Worm (Caenorhabditis elegans) whole organism, L3 larva: ENCODE measurements around the gene M05D6.3.

Source experiments
- ZK546.5 ChIP-seq: sonication (generic microtip); optimal IDR thresholded peaks from 2 replicates; lab custom pipeline; 2017; ENCODE audit warnings: missing biosample characterization, missing genetic modification characterization
- aly-2 ChIP-seq: fragments of 150-350 bp; optimal IDR thresholded peaks from 2 replicates; lab custom pipeline; 2014; ENCODE audit warnings: missing biosample characterization, missing genetic modification characterization
- ama-1 ChIP-seq: fragments of 150-350 bp; optimal IDR thresholded peaks from 2 replicates; lab custom pipeline; 2018
- ceh-16 ChIP-seq: sonication (generic microtip); optimal IDR thresholded peaks from 2 replicates; lab custom pipeline; 2017; ENCODE audit warnings: missing biosample characterization, missing genetic modification characterization
- ceh-28 ChIP-seq: fragments of 150-350 bp; optimal IDR thresholded peaks from 2 replicates; lab custom pipeline; 2014; ENCODE audit warnings: missing biosample characterization, missing genetic modification reagents, missing genetic modification characterization
- ceh-82 ChIP-seq: fragments of 150-350 bp; optimal IDR thresholded peaks from 2 replicates; lab custom pipeline; 2014; ENCODE audit warnings: missing biosample characterization, missing genetic modification characterization
- ceh-9 ChIP-seq: sonication (generic microtip); optimal IDR thresholded peaks from 2 replicates; lab custom pipeline; 2018; ENCODE audit warnings: missing biosample characterization, missing genetic modification characterization
- daf-12 ChIP-seq: fragments of 150-350 bp; optimal IDR thresholded peaks from 2 replicates; lab custom pipeline; 2014; ENCODE audit warnings: missing biosample characterization, missing genetic modification reagents, missing genetic modification characterization
- egl-27 ChIP-seq: sonication (generic microtip); optimal IDR thresholded peaks from 4 replicates; lab custom pipeline; 2017; ENCODE audit warnings: missing biosample characterization, missing genetic modification reagents, missing genetic modification characterization
- egl-5 ChIP-seq: fragments of 150-350 bp; optimal IDR thresholded peaks from 2 replicates; lab custom pipeline; 2017; ENCODE audit warnings: missing biosample characterization, missing genetic modification reagents, missing genetic modification characterization, inconsistent platforms
- elt-2 ChIP-seq: sonication (generic microtip); optimal IDR thresholded peaks from 2 replicates; lab custom pipeline; 2016; ENCODE audit warnings: missing genetic modification reagents, mild to moderate bottlenecking, missing genetic modification characterization, missing compliant biosample characterization
- elt-3 ChIP-seq, 3 experiments: fragments of 150-350 bp in 1 of 3; sonication (generic microtip) in 2 of 3; optimal IDR thresholded peaks; 2 replicates in 2 of 3; 4 replicates in 1 of 3; lab custom pipeline; 2014 to 2017; ENCODE audit warnings: missing biosample characterization in 3 of 3, missing genetic modification characterization in 3 of 3
- eor-1 ChIP-seq, 2 experiments: fragments of 150-350 bp; optimal IDR thresholded peaks; 2 replicates each; lab custom pipeline; 2014 to 2018; ENCODE audit warnings: missing biosample characterization in 2 of 2, missing genetic modification characterization in 2 of 2
- fkh-2 ChIP-seq: fragments of 150-350 bp; optimal IDR thresholded peaks from 2 replicates; lab custom pipeline; 2014; ENCODE audit warnings: missing biosample characterization, missing genetic modification reagents, missing genetic modification characterization
- hmg-11 ChIP-seq: sonication (generic microtip); optimal IDR thresholded peaks from 2 replicates; lab custom pipeline; 2016; ENCODE audit warnings: missing genetic modification characterization, missing compliant biosample characterization
- jun-1 ChIP-seq: fragments of 150-350 bp; optimal IDR thresholded peaks from 2 replicates; lab custom pipeline; 2014; ENCODE audit warnings: missing biosample characterization, missing genetic modification reagents, missing genetic modification characterization
- lin-15B ChIP-seq: fragments of 150-350 bp; optimal IDR thresholded peaks from 2 replicates; lab custom pipeline; 2014; ENCODE audit warnings: missing biosample characterization, missing genetic modification characterization
- lin-39 ChIP-seq: fragments of 150-350 bp; optimal IDR thresholded peaks from 2 replicates; lab custom pipeline; 2018; ENCODE audit warnings: missing biosample characterization, missing genetic modification reagents, missing genetic modification characterization
- lsy-12 ChIP-seq: sonication (generic microtip); optimal IDR thresholded peaks from 2 replicates; lab custom pipeline; 2016; ENCODE audit warnings: mild to moderate bottlenecking, missing genetic modification characterization, missing compliant biosample characterization
- mdl-1 ChIP-seq: fragments of 150-350 bp; optimal IDR thresholded peaks from 2 replicates; lab custom pipeline; 2014; ENCODE audit warnings: missing biosample characterization, missing genetic modification characterization
- mml-1 ChIP-seq: fragments of 150-350 bp; sonication (generic microtip); optimal IDR thresholded peaks from 3 replicates; lab custom pipeline; 2014; ENCODE audit warnings: missing biosample characterization, missing genetic modification characterization
- nfya-1 ChIP-seq: sonication (generic microtip); optimal IDR thresholded peaks from 2 replicates; lab custom pipeline; 2017; ENCODE audit warnings: missing genetic modification characterization, mild to moderate bottlenecking, missing compliant biosample characterization, antibody characterized with exemption, moderate library complexity; ENCODE audit not compliant: insufficient read depth
- nhr-11 ChIP-seq: fragments of 150-350 bp; optimal IDR thresholded peaks from 2 replicates; lab custom pipeline; 2014; ENCODE audit warnings: missing biosample characterization, missing genetic modification characterization
- nhr-23 ChIP-seq: fragments of 150-350 bp; optimal IDR thresholded peaks from 2 replicates; lab custom pipeline; 2014; ENCODE audit warnings: missing biosample characterization, missing genetic modification reagents, missing genetic modification characterization
- nhr-25 ChIP-seq: sonication (generic microtip); optimal IDR thresholded peaks from 2 replicates; lab custom pipeline; 2017; ENCODE audit warnings: missing biosample characterization, missing genetic modification characterization
- nhr-28 ChIP-seq: fragments of 150-350 bp; optimal IDR thresholded peaks from 2 replicates; lab custom pipeline; 2014; ENCODE audit warnings: missing biosample characterization, missing genetic modification characterization
- nhr-43 ChIP-seq: sonication (generic microtip); optimal IDR thresholded peaks from 2 replicates; lab custom pipeline; 2016; ENCODE audit warnings: mild to moderate bottlenecking, missing genetic modification characterization, missing compliant biosample characterization; ENCODE audit not compliant: poor library complexity, severe bottlenecking
- nhr-76 ChIP-seq: fragments of 150-350 bp; sonication (generic microtip); optimal IDR thresholded peaks from 5 replicates; lab custom pipeline; 2014; ENCODE audit warnings: missing biosample characterization, missing genetic modification characterization
- nhr-77 ChIP-seq: fragments of 150-350 bp; optimal IDR thresholded peaks from 2 replicates; lab custom pipeline; 2014; ENCODE audit warnings: missing biosample characterization, missing genetic modification characterization
- pqm-1 ChIP-seq: fragments of 150-350 bp; optimal IDR thresholded peaks from 2 replicates; lab custom pipeline; 2017; ENCODE audit warnings: missing biosample characterization, missing genetic modification characterization, inconsistent platforms
- skn-1 ChIP-seq: fragments of 150-350 bp; optimal IDR thresholded peaks from 2 replicates; lab custom pipeline; 2014; ENCODE audit warnings: missing biosample characterization, missing genetic modification characterization
- tbx-2 ChIP-seq: sonication (generic microtip); optimal IDR thresholded peaks from 2 replicates; lab custom pipeline; 2016; ENCODE audit warnings: mild to moderate bottlenecking, missing genetic modification characterization, missing compliant biosample characterization
- unc-62 ChIP-seq: fragments of 150-350 bp; sonication (generic microtip); optimal IDR thresholded peaks from 4 replicates; lab custom pipeline; 2014; ENCODE audit warnings: missing biosample characterization, missing genetic modification reagents, missing genetic modification characterization
- ztf-4 ChIP-seq: fragments of 150-350 bp; optimal IDR thresholded peaks from 2 replicates; lab custom pipeline; 2014; ENCODE audit warnings: missing biosample characterization, missing genetic modification characterization

The M05D6.3 gene

DNA sequence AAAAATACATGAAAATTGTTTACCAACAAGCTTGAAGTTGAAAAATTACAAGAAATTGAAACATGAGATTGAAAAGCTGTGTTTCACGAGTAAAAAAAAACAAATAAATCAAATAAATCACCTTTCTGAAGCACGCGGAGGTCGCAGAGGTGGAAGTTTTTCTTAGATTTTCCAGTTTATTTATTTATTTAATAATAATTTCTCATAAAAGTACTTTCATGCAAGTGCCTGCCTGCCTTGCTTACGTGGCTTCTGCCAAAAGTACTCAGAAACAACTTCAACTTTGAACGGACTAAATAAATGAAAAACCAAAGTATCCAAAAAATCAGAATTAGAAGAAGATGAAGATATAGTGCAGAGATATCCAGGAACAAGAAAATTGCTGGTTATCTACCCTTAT, 43.6 kb upstream of the M05D6.3 start, which contains the start of gene acp-2:
Gene acp-2, minus strand, starts transcription at position 101 of the 400 bp plus-strand sequence.
- TF ChIP-seq ceh-16 (tag; lab: Kevin White, UChicago) (no peak), nhr-43 (tag; lab: Kevin White, UChicago) (no peak), skn-1 (tag; lab: Kevin White, UChicago) (no peak), ceh-82 (tag; lab: Kevin White, UChicago) (no peak), unc-62 (GFP tag; lab: Kevin White, UChicago) (no peak), tbx-2 (no peak), fkh-2 (tag; lab: Kevin White, UChicago) (no peak), nhr-76 (tag; lab: Kevin White, UChicago) (no peak)

DNA sequence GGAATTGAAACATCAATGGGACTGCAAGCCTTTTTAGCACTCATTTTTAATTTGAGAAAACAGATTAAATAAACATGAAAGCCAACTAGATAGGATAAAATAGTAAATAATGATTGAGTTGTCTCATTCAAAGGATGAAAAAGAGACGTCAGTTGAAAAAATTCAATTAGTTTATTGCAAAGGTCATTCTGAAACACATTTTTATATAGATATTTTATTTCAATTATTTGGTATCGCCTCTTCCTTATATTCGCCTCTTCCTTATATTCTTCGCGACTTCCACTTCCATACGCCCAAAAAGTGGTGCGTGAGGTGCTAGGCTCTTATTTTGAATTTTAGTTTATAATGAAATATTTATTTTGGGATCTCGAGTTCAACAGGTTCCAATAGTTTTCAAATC, 40.6 kb upstream of the M05D6.3 start, which contains the start of gene acp-4:
Gene acp-4, minus strand, starts transcription at position 101 of the 400 bp plus-strand sequence.
- TF ChIP-seq pqm-1, result no peak
- TF ChIP-seq elt-2 (tag; lab: Kevin White, UChicago), result no peak
- TF ChIP-seq ztf-4, result no peak
- TF ChIP-seq nhr-76 (tag; lab: Kevin White, UChicago), result no peak
- no peak for TF ChIP-seq unc-62 (GFP tag; lab: Kevin White, UChicago)
- no peak for TF ChIP-seq jun-1
- TF ChIP-seq ama-1 (lab: Kevin White, UChicago), result no peak
- no peak for TF ChIP-seq ceh-82 (tag; lab: Kevin White, UChicago)
- TF ChIP-seq nhr-11 (tag; lab: Kevin White, UChicago), result no peak
- TF ChIP-seq lsy-12 (tag; lab: Kevin White, UChicago), result no peak
- no peak for TF ChIP-seq nhr-28
- no peak for TF ChIP-seq ceh-28 (tag; lab: Kevin White, UChicago)
- TF ChIP-seq elt-3 (tag; optimal IDR thresholded peaks at IDR 0.05; lab: Kevin White, UChicago), result no peak

DNA sequence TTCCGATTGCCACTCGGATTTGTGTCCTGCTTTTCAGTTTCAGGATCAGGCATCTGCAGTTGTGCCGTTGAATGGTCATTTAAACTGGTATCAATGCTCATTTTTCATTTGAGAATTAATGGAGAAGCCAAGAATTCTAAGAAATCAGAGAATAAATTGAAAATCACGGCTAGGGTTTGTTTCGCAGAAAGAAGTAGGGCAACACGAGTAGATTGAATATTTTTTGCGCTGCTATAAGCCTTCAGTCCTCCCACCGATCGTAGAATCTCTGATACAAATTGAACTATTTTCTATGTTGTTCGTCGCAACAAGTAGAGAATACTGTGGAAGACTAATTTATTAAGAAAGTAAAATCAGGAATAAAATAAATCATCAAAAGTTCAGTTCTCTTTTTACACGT, 38.5 kb upstream of the M05D6.3 start, which contains the start of gene acp-3:
Gene acp-3, minus strand, starts transcription at position 101 of the 400 bp plus-strand sequence.
- TF ChIP-seq mdl-1 (tag; lab: Kevin White, UChicago) (no peak), ceh-9 (no peak), aly-2 (tag; lab: Kevin White, UChicago) (no peak), elt-2 (tag; lab: Kevin White, UChicago) (no peak), lin-15B (tag; lab: Kevin White, UChicago) (no peak), egl-5 (tag; lab: Kevin White, UChicago) (no peak), mml-1 (no peak), egl-27 (no peak), ZK546.5 (no peak), eor-1 (tag; optimal IDR thresholded peaks at IDR 0.05; lab: Kevin White, UChicago) (no peak), skn-1 (tag; lab: Kevin White, UChicago) (no peak), nhr-77 (tag; lab: Kevin White, UChicago) (no peak), daf-12 (tag; lab: Kevin White, UChicago) (no peak), hmg-11 (no peak)

DNA sequence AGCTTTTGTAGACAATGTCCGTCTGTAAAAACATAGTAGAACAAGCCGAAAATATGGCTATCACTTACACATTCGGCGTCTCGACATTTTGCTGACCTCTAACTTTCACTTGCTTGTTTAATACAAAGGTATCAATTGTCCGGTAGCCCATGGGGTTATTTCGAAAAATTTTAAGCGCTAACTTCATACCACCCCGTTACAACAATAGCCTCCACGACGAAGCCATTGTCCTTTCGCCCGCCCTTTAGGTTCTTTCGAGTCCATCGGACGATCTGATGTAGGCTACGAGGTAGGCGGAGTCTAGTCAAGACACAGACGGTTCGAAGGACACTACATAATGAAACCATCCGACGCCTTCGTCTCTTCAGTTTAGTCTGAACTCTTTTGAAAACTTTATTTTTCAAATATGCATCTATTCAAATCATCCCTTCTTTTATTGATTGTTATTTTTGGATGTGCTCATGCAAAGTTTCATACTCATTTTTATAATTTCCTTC, 36.7 kb upstream of the M05D6.3 start, which contains the start of gene lips-10:
Gene lips-10, plus strand, starts transcription at position 378 of the 497 bp plus-strand sequence.
- TF ChIP-seq nhr-25 (tag; lab: Kevin White, UChicago), result peak; percentile 80
- TF ChIP-seq nhr-23, result peak; percentile 21
- TF ChIP-seq nfya-1 (tag; lab: Kevin White, UChicago), result no peak

DNA sequence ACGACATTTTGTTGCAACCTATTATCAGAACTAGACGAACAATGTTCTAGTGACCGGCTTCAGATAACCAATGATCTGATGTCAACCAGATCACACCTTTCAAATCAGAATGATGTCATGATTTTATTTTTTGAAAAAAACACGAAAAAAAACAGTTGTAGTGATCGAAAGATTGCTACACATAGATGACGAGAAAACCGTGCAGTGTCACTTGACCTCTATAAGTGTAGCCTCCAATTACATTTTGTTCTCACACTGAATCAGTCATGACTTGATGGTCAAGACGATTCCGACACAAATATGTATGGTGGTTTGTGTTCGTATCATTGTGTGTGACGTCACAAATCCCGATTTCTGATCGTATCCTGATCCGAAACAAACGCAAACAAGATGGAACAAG, 35.5 kb upstream of the M05D6.3 start:
- TF ChIP-seq nhr-43 (tag; lab: Kevin White, UChicago) (peak; percentile 51), lin-39 (tag; lab: Kevin White, UChicago) (no peak), nhr-25 (tag; lab: Kevin White, UChicago) (peak; percentile 74), nhr-23 (peak; percentile 50), elt-3 (tag; optimal IDR thresholded peaks at IDR 0.05; lab: Kevin White, UChicago) (peak in 1 of 3 experiments; percentile 41)
